Fruit fly (Drosophila melanogaster): Measurements from ENCODE around the gene hzg.
A peak's percentile ranks its signal among the peaks of the same experiment; 100 is the strongest.

Gene hzg

DNA sequence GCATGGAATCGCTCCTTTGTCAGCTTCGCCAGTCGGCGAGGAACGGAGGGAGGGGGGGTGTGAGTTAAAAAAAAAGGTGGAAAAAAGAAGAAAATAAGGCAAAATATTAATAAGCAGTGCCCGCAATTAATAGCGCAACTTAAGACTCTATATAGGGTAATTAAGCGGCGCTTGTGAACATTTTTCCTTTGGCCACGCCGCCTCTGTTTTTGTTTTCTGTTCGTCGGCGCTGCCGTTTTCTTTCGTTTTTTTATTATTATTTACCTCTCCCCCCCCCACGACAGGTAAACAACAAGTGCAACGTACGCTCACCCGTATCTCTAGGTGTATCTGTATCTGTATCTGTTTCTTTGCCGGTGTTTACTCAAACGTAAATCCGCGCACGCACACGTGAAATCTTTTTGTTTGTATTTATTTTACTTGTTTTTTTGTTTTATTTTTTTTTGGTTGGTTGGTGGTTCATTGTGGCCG, 22.7 kb upstream of the hzg start (continued):
- TF ChIP-seq Eip93F (GFP tag; optimal IDR thresholded peaks at IDR 0.05) = peak; percentile 2
- peak; percentile 54 for TF ChIP-seq achi (GFP tag; optimal IDR thresholded peaks at IDR 0.05)
- peak; percentile 41 for TF ChIP-seq Met (GFP tag; optimal IDR thresholded peaks at IDR 0.05)
- TF ChIP-seq OdsH (GFP tag; optimal IDR thresholded peaks at IDR 0.05) = peak; percentile 62
- peak; percentile 64 for TF ChIP-seq CG9139 (GFP tag; optimal IDR thresholded peaks at IDR 0.05)
- peak; percentile 62 for TF ChIP-seq dac (GFP tag; optimal IDR thresholded peaks at IDR 0.05)
- peak; percentile 70 for TF ChIP-seq CG3919 (GFP tag; optimal IDR thresholded peaks at IDR 0.05)
- peak; percentile 25 for TF ChIP-seq cyc (GFP tag; optimal IDR thresholded peaks at IDR 0.05)
- peak; percentile 59 for TF ChIP-seq Gug (GFP tag; IDR thresholded peaks at IDR 0.05)
- TF ChIP-seq Ets96B (tag; optimal IDR thresholded peaks at IDR 0.05) = peak; percentile 53
- peak; percentile 54 for TF ChIP-seq CG34406 (GFP tag; optimal IDR thresholded peaks at IDR 0.05)
- peak; percentile 61 for TF ChIP-seq Sox14 (GFP tag; optimal IDR thresholded peaks at IDR 0.05)
- TF ChIP-seq pdm3 (GFP tag; optimal IDR thresholded peaks at IDR 0.05) = peak; percentile 73
- TF ChIP-seq topi (GFP tag; optimal IDR thresholded peaks at IDR 0.05) = peak; percentile 49
- TF ChIP-seq CG16779 (tag; optimal IDR thresholded peaks at IDR 0.05) = peak; percentile 39
- peak; percentile 71 for TF ChIP-seq CG6808 (GFP tag; optimal IDR thresholded peaks at IDR 0.05)
- TF ChIP-seq CG3032 (tag; optimal IDR thresholded peaks at IDR 0.05) = peak; percentile 44
- peak; percentile 8 for TF ChIP-seq dsx (GFP tag; optimal IDR thresholded peaks at IDR 0.05; ENCODE audit: poor library complexity, severe bottlenecking)
- peak; percentile 17 for TF ChIP-seq Ets21C (GFP tag; optimal IDR thresholded peaks at IDR 0.05)

DNA sequence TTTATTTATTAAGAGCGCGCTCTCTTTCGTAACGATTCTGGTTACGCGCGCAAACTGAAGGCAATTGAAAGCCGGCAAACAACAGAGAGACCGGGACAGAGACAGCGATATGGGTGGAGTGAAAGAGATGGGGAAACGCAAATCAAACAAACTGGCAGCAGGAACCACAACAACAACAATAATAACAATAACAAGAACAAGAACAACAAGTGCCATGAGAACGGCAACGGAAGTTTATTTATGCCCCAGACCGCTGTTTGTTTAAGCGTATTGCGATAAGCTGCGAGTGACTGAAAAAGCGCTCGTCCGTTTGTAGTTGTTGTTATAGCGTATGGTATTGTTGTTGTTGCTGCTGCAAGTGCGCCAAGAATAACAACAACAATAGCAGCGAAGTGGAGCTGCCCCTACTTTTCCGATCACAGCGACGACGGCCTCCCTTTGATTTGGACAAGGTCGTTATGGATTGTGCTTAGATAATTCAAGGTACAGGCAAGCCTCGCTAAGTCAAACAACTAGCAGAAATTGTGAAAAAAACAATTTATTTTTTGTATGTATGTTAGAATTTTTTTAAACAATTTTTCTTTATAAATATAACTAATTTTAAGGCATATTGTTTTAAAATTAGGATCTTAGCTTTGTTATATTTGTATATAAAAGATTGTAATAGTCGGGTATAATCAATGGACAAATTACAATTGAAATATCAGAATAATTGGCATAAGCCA, 21.7 kb upstream of the hzg start:
- peak; percentile 49 for TF ChIP-seq CG8632 (GFP tag; optimal IDR thresholded peaks at IDR 0.05)
- TF ChIP-seq eg (GFP tag; IDR thresholded peaks at IDR 0.05) = 0 out of 3 replicates have a peak, but pooled peaks have one; percentile 30
- peak; percentile 51 for TF ChIP-seq CG9139 (GFP tag; optimal IDR thresholded peaks at IDR 0.05)
- TF ChIP-seq Sox102F (GFP tag; optimal IDR thresholded peaks at IDR 0.05) = no peak
- no peak for TF ChIP-seq Hr39 (GFP tag; optimal IDR thresholded peaks at IDR 0.05)
- peak; percentile 28 for TF ChIP-seq CG11762 (GFP tag; optimal IDR thresholded peaks at IDR 0.05; ENCODE audit: insufficient read depth)
- no peak for TF ChIP-seq Eip93F (GFP tag; optimal IDR thresholded peaks at IDR 0.05)
- TF ChIP-seq salr (GFP tag; optimal IDR thresholded peaks at IDR 0.05) = peak in 1 of 2 experiments; percentile 33
- no peak for TF ChIP-seq CG11294 (GFP tag; IDR thresholded peaks at IDR 0.05)
- TF ChIP-seq esn (GFP tag; optimal IDR thresholded peaks at IDR 0.05) = peak; percentile 45
- peak; percentile 42 for TF ChIP-seq net (GFP tag; optimal IDR thresholded peaks at IDR 0.05)
- no peak for TF ChIP-seq CG8119 (GFP tag; IDR thresholded peaks at IDR 0.05)
- peak; percentile 31 for TF ChIP-seq acj6 (GFP tag; optimal IDR thresholded peaks at IDR 0.05)
- TF ChIP-seq CG11902 (GFP tag; optimal IDR thresholded peaks at IDR 0.05) = no peak
- TF ChIP-seq CG6276 (GFP tag; optimal IDR thresholded peaks at IDR 0.05) = no peak
- TF ChIP-seq CG6854 (GFP tag; optimal IDR thresholded peaks at IDR 0.05) = peak; percentile 97
- TF ChIP-seq CG6792 (GFP tag; optimal IDR thresholded peaks at IDR 0.05) = peak; percentile 32
- TF ChIP-seq Lpt (GFP tag; optimal IDR thresholded peaks at IDR 0.05) = no peak
- TF ChIP-seq Hr38 (GFP tag; optimal IDR thresholded peaks at IDR 0.05) = no peak
- no peak for TF ChIP-seq dac (GFP tag; optimal IDR thresholded peaks at IDR 0.05)
- TF ChIP-seq pdm3 (GFP tag; optimal IDR thresholded peaks at IDR 0.05) = peak; percentile 27
- TF ChIP-seq CG6163 (GFP tag; IDR thresholded peaks at IDR 0.05) = peak; percentile 79
- TF ChIP-seq achi (GFP tag; optimal IDR thresholded peaks at IDR 0.05) = no peak
- no peak for TF ChIP-seq Smox (GFP tag; optimal IDR thresholded peaks at IDR 0.05)
- TF ChIP-seq CG10631 (GFP tag; optimal IDR thresholded peaks at IDR 0.05) = peak; percentile 28
- TF ChIP-seq Sox15 (GFP tag; optimal IDR thresholded peaks at IDR 0.05) = no peak
- no peak for TF ChIP-seq fd59A (GFP tag; optimal IDR thresholded peaks at IDR 0.05)
- peak; percentile 99 for TF ChIP-seq fkh (GFP tag; optimal IDR thresholded peaks at IDR 0.05)
- TF ChIP-seq fd85E (GFP tag; optimal IDR thresholded peaks at IDR 0.05) = no peak
- peak; percentile 40 for TF ChIP-seq CG6808 (GFP tag; optimal IDR thresholded peaks at IDR 0.05)
- peak; percentile 79 for TF ChIP-seq Eip78C (GFP tag)
- peak; percentile 39 for TF ChIP-seq CG7368 (GFP tag; optimal IDR thresholded peaks at IDR 0.05)
- no peak for TF ChIP-seq Ets21C (GFP tag; optimal IDR thresholded peaks at IDR 0.05)
- peak; percentile 41 to 62 for TF ChIP-seq ss (GFP tag; optimal IDR thresholded peaks at IDR 0.05)
- TF ChIP-seq CG3919 (GFP tag; optimal IDR thresholded peaks at IDR 0.05) = peak; percentile 46
- peak; percentile 12 for TF ChIP-seq Eip75B (GFP tag; optimal IDR thresholded peaks at IDR 0.05)
- no peak for TF ChIP-seq Hr4 (GFP tag; optimal IDR thresholded peaks at IDR 0.05)

Data from whole organism, prepupa.